Worm (Caenorhabditis elegans): Measurements from ENCODE around the gene sre-31.

DNA sequence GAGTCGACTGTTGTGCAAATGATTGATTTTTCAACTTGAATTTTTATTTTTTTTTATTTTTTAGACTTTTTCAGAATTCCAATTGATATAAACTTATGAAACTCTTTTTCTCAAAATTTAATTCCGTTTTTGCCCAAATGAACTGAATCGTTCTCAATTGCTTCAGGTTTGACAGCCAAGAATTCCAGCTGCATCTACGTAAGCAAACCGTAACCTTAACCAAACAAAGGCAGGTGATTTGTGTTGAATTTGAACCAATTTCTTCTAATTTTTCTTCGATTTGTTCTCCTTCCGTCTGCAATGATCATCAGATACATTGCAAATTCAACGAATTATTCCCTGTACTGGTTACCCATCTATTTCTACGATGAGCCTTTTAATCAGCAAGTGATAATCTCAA, 41.2 kb upstream of the sre-31 start, which contains the start of gene sre-34:
- no peak for TF ChIP-seq lin-13 (GFP tag; optimal IDR thresholded peaks at IDR 0.05)
- no peak for TF ChIP-seq nhr-90 (tag; optimal IDR thresholded peaks at IDR 0.05; ENCODE audit: poor library complexity)
- no peak for TF ChIP-seq nhr-76 (tag; optimal IDR thresholded peaks at IDR 0.05)
- TF ChIP-seq skn-1 (tag; optimal IDR thresholded peaks at IDR 0.05): no peak
